Worm (Caenorhabditis elegans) whole organism, L3 larva: ENCODE data around the gene abhd-12.

ENCODE experiments used
- ZK546.5 ChIP-seq: sonication (generic microtip); optimal IDR thresholded peaks from 2 replicates; lab custom pipeline; 2017; ENCODE audit warnings: missing biosample characterization, missing genetic modification characterization
- fos-1 ChIP-seq: fragments of 150-350 bp; optimal IDR thresholded peaks from 2 replicates; lab custom pipeline; 2014; ENCODE audit warnings: missing biosample characterization, missing genetic modification characterization
- lin-39 ChIP-seq: fragments of 150-350 bp; optimal IDR thresholded peaks from 2 replicates; lab custom pipeline; 2018; ENCODE audit warnings: missing biosample characterization, missing genetic modification reagents, missing genetic modification characterization
- nhr-25 ChIP-seq: sonication (generic microtip); optimal IDR thresholded peaks from 2 replicates; lab custom pipeline; 2017; ENCODE audit warnings: missing biosample characterization, missing genetic modification characterization
- nhr-76 ChIP-seq: fragments of 150-350 bp; sonication (generic microtip); optimal IDR thresholded peaks from 5 replicates; lab custom pipeline; 2014; ENCODE audit warnings: missing biosample characterization, missing genetic modification characterization
- nhr-77 ChIP-seq: fragments of 150-350 bp; optimal IDR thresholded peaks from 2 replicates; lab custom pipeline; 2014; ENCODE audit warnings: missing biosample characterization, missing genetic modification characterization
- pha-4 ChIP-seq: fragments of 150-350 bp; optimal IDR thresholded peaks from 2 replicates; lab custom pipeline; 2014; ENCODE audit warnings: missing biosample characterization, missing genetic modification reagents, missing genetic modification characterization
- unc-39 ChIP-seq: sonication (generic microtip); optimal IDR thresholded peaks from 4 replicates; lab custom pipeline; 2017; ENCODE audit warnings: missing biosample characterization, missing genetic modification characterization
- unc-62 ChIP-seq: fragments of 150-350 bp; sonication (generic microtip); optimal IDR thresholded peaks from 4 replicates; lab custom pipeline; 2014; ENCODE audit warnings: missing biosample characterization, missing genetic modification reagents, missing genetic modification characterization

ce11 chrV:7954552-7954951 is 29.1 kb upstream of the abhd-12 start, which contains the start of gene F26D11.13:
- TF ChIP-seq nhr-77 (tag; lab: Kevin White, UChicago) (no peak), unc-39 (tag; lab: Kevin White, UChicago) (no peak), ZK546.5 (tag; lab: Kevin White, UChicago) (no peak), pha-4 (tag; lab: Kevin White, UChicago) (no peak), unc-62 (GFP tag; lab: Kevin White, UChicago) (no peak), nhr-76 (tag; lab: Kevin White, UChicago) (no peak), nhr-25 (tag; lab: Kevin White, UChicago) (no peak), lin-39 (tag; lab: Kevin White, UChicago) (no peak), fos-1 (no peak)
